Worm (Caenorhabditis elegans) whole organism, young adult: ENCODE measurements around the gene sre-32.

Source experiments
- chd-7 ChIP-seq: sonication (generic microtip); optimal IDR thresholded peaks from 2 replicates; lab custom pipeline; 2016; ENCODE audit warnings: mild to moderate bottlenecking, missing genetic modification characterization, moderate library complexity, missing compliant biosample characterization
- rpc-1 ChIP-seq, 2 experiments: fragments of 150-350 bp in 1 of 2; sonication (generic microtip) in 1 of 2; optimal IDR thresholded peaks; 2 replicates each; lab custom pipeline; 2014 to 2018; ENCODE audit warnings: missing biosample characterization in 1 of 2, missing genetic modification characterization in 1 of 2, missing genetic modification reagents in 1 of 2, missing genotype in 1 of 2
- unc-62 ChIP-seq: fragments of 150-350 bp; optimal IDR thresholded peaks from 2 replicates; lab custom pipeline; 2014; ENCODE audit warnings: missing biosample characterization, missing genetic modification reagents, missing genetic modification characterization

DNA sequence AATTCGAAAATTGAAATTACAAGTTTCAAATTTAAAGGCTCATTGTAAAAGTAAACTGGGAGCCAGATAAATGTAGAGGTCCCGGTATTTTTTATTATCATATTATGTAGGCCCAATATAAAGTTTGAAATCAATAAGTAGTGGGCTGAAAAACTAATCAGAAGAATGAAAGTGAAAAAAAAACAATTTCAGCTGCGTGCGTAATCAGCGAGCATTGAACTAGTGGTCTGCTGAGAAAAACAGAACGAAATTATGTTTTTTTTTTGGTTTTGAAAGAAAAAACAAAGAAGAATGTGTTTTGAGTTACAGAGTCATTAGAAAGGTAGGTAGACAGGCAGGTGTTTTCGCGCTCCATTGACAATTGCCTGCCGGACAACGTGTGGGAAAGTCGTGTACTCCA lies 47.8 kb downstream of the sre-32 start, which contains the start of gene sre-31:
- TF ChIP-seq unc-62 (GFP tag; lab: Kevin White, UChicago) (no peak), rpc-1 (optimal IDR thresholded peaks at IDR 0.05; lab: Kevin White, UChicago) (no peak), rpc-1 (tag; optimal IDR thresholded peaks at IDR 0.05; lab: Kevin White, UChicago) (no peak), chd-7 (tag; lab: Kevin White, UChicago) (no peak)
